Fruit fly (Drosophila melanogaster) whole organism, embryonic: ENCODE results near the gene Ufd4.
A peak's percentile ranks its signal among the peaks of the same experiment; 100 is the strongest.

Experiments
- Asciz ChIP-seq: fragments of 200-800 bp; sonication (Bioruptor generic); optimal IDR thresholded peaks from 2 replicates; lab custom pipeline; 2017; ENCODE audit warnings: missing biosample characterization, mild to moderate bottlenecking, missing genetic modification characterization, missing genetic modification reagents
- Atf-2 ChIP-seq: fragments of 200-800 bp; sonication (Bioruptor generic); optimal IDR thresholded peaks from 2 replicates; lab custom pipeline; 2016; ENCODE audit warnings: missing biosample characterization, missing genetic modification characterization
- CG10209 ChIP-seq: fragments of 200-800 bp; sonication (Bioruptor generic); optimal IDR thresholded peaks from 3 replicates; lab custom pipeline; 2017; ENCODE audit warnings: missing biosample characterization, mild to moderate bottlenecking, missing genetic modification characterization, missing genetic modification reagents
- CG11504 ChIP-seq: fragments of 200-800 bp; sonication (Bioruptor generic); optimal IDR thresholded peaks from 3 replicates; lab custom pipeline; 2019; ENCODE audit warnings: missing biosample characterization, mild to moderate bottlenecking, missing genetic modification characterization, moderate library complexity
- CG13296 ChIP-seq: fragments of 200-800 bp; sonication (Bioruptor generic); optimal IDR thresholded peaks from 3 replicates; lab custom pipeline; 2018; ENCODE audit warnings: missing biosample characterization, mild to moderate bottlenecking, missing genetic modification characterization
- CG13775 ChIP-seq: fragments of 200-800 bp; sonication (Bioruptor generic); optimal IDR thresholded peaks from 3 replicates; lab custom pipeline; 2017; ENCODE audit warnings: missing biosample characterization, mild to moderate bottlenecking, missing genetic modification characterization
- CG14667 ChIP-seq: fragments of 200-800 bp; sonication (Bioruptor generic); IDR thresholded peaks from 2 replicates; pipeline ENCODE4 v1.3.6; 2022; ENCODE audit warnings: missing biosample characterization, missing genetic modification characterization
- CG14860 ChIP-seq: fragments of 200-800 bp; sonication (Bioruptor generic); IDR thresholded peaks from 3 replicates; pipeline ENCODE4 v1.3.6; 2022; ENCODE audit warnings: missing biosample characterization, missing genetic modification characterization; ENCODE audit not compliant: partially characterized antibody
- CG15011 ChIP-seq: fragments of 200-800 bp; sonication (Bioruptor generic); optimal IDR thresholded peaks from 3 replicates; lab custom pipeline; 2018; ENCODE audit warnings: missing biosample characterization, mild to moderate bottlenecking, missing genetic modification characterization
- CG15479 ChIP-seq: fragments of 200-800 bp; sonication (Bioruptor generic); optimal IDR thresholded peaks from 3 replicates; lab custom pipeline; 2019; ENCODE audit warnings: missing biosample characterization, mild to moderate bottlenecking, missing genetic modification characterization, moderate library complexity
- CG1603 ChIP-seq: fragments of 200-800 bp; sonication (Bioruptor generic); optimal IDR thresholded peaks from 2 replicates; lab custom pipeline; 2019; ENCODE audit warnings: missing biosample characterization, mild to moderate bottlenecking, missing genetic modification characterization, moderate library complexity
- CG2712 ChIP-seq: fragments of 200-800 bp; optimal IDR thresholded peaks from 3 replicates; lab custom pipeline; 2019; ENCODE audit warnings: missing biosample characterization, mild to moderate bottlenecking, missing genetic modification characterization, moderate library complexity
- CG3281 ChIP-seq: fragments of 200-800 bp; sonication (Bioruptor generic); optimal IDR thresholded peaks from 3 replicates; lab custom pipeline; 2017; ENCODE audit warnings: missing biosample characterization, mild to moderate bottlenecking, missing genetic modification characterization
- CG7271 ChIP-seq: fragments of 200-800 bp; sonication (Bioruptor generic); optimal IDR thresholded peaks from 2 replicates; lab custom pipeline; 2018; ENCODE audit warnings: missing biosample characterization, mild to moderate bottlenecking, missing genetic modification characterization, moderate library complexity
- CG7556 ChIP-seq: fragments of 200-800 bp; sonication (Bioruptor generic); optimal IDR thresholded peaks from 2 replicates; lab custom pipeline; 2017; ENCODE audit warnings: missing biosample characterization, mild to moderate bottlenecking, missing genetic modification characterization
- CG7987 ChIP-seq: fragments of 200-800 bp; sonication (Bioruptor generic); optimal IDR thresholded peaks from 2 replicates; lab custom pipeline; 2018; ENCODE audit warnings: missing biosample characterization, mild to moderate bottlenecking, missing genetic modification characterization, moderate library complexity
- CG8089 ChIP-seq: fragments of 200-800 bp; sonication (Bioruptor generic); optimal IDR thresholded peaks from 3 replicates; lab custom pipeline; 2016; ENCODE audit warnings: missing biosample characterization, missing genetic modification characterization
- D19A ChIP-seq: fragments of 200-800 bp; optimal IDR thresholded peaks from 3 replicates; lab custom pipeline; 2019; ENCODE audit warnings: missing biosample characterization, mild to moderate bottlenecking, missing genetic modification characterization, moderate library complexity
- D19B ChIP-seq: fragments of 200-800 bp; sonication (Bioruptor generic); optimal IDR thresholded peaks from 2 replicates; lab custom pipeline; 2017; ENCODE audit warnings: missing biosample characterization, mild to moderate bottlenecking, missing genetic modification characterization
- Deaf1 ChIP-seq: fragments of 200-800 bp; optimal IDR thresholded peaks from 3 replicates; lab custom pipeline; 2019; ENCODE audit warnings: missing biosample characterization, mild to moderate bottlenecking, missing genetic modification characterization, moderate library complexity
- Dp ChIP-seq: fragments of 200-800 bp; sonication (Bioruptor generic); optimal IDR thresholded peaks from 2 replicates; lab custom pipeline; 2018; ENCODE audit warnings: missing biosample characterization, mild to moderate bottlenecking, missing genetic modification characterization, moderate library complexity
- E2f2 ChIP-seq: fragments of 200-800 bp; sonication (Bioruptor generic); IDR thresholded peaks from 2 replicates; pipeline ENCODE4 v1.3.6; 2022; ENCODE audit warnings: missing biosample characterization, missing genetic modification characterization
- Eip74EF ChIP-seq, 2 experiments: fragments of 200-800 bp in 1 of 2; fragments of >200 bp in 1 of 2; sonication (Bioruptor generic) in 1 of 2; optimal IDR thresholded peaks; 2 replicates each; lab custom pipeline; 2017 to 2019; ENCODE audit warnings: missing biosample characterization in 2 of 2, missing genetic modification characterization in 2 of 2, mild to moderate bottlenecking in 1 of 2, moderate library complexity in 1 of 2
- Fer1 ChIP-seq: fragments of 200-800 bp; sonication (Bioruptor generic); optimal IDR thresholded peaks from 2 replicates; lab custom pipeline; 2017; ENCODE audit warnings: missing biosample characterization, mild to moderate bottlenecking, missing genetic modification characterization
- Fer2 ChIP-seq: fragments of 200-800 bp; sonication (Bioruptor generic); optimal IDR thresholded peaks from 2 replicates; lab custom pipeline; 2018; ENCODE audit warnings: missing biosample characterization, mild to moderate bottlenecking, missing genetic modification characterization, moderate library complexity
- HLH4C ChIP-seq: fragments of 200-800 bp; sonication (Bioruptor generic); IDR thresholded peaks from 3 replicates; pipeline ENCODE4 v1.3.6; 2022; ENCODE audit warnings: missing biosample characterization, missing genetic modification characterization; ENCODE audit not compliant: partially characterized antibody
- Hmx ChIP-seq: fragments of 200-800 bp; sonication (Bioruptor generic); optimal IDR thresholded peaks from 2 replicates; lab custom pipeline; 2016; ENCODE audit warnings: missing biosample characterization, missing genetic modification characterization
- Kr ChIP-seq: fragments of 200-800 bp; sonication (Bioruptor generic); optimal IDR thresholded peaks from 2 replicates; lab custom pipeline; 2017; ENCODE audit warnings: missing biosample characterization, mild to moderate bottlenecking, missing genetic modification characterization
- Lhr ChIP-seq: fragments of 200-800 bp; sonication (Bioruptor generic); optimal IDR thresholded peaks from 3 replicates; lab custom pipeline; 2017; ENCODE audit warnings: mild to moderate bottlenecking, missing biosample characterization, missing genetic modification reagents, missing genetic modification characterization
- MBD-R2 ChIP-seq: fragments of 200-800 bp; sonication (Bioruptor generic); IDR thresholded peaks from 2 replicates; pipeline ENCODE4 v1.3.6; 2022; ENCODE audit warnings: missing biosample characterization, missing genetic modification characterization
- Med ChIP-seq: fragments of 200-800 bp; sonication (Bioruptor generic); peaks from one replicate; lab custom pipeline; 2016; ENCODE audit warnings: missing biosample characterization, missing genetic modification characterization, mild to moderate bottlenecking, inconsistent platforms, moderate library complexity
- Meics ChIP-seq: fragments of 200-800 bp; sonication (Bioruptor generic); optimal IDR thresholded peaks from 2 replicates; lab custom pipeline; 2017; ENCODE audit warnings: missing biosample characterization, mild to moderate bottlenecking, missing genetic modification characterization
- Pdp1 ChIP-seq, 2 experiments: fragments of 200-800 bp; sonication (Bioruptor generic); optimal IDR thresholded peaks; 3 replicates each; lab custom pipeline; 2016; ENCODE audit warnings: missing biosample characterization in 2 of 2, missing genetic modification characterization in 2 of 2, mild to moderate bottlenecking in 1 of 2, moderate library complexity in 1 of 2
- ac ChIP-seq: fragments of 200-800 bp; sonication (Bioruptor generic); optimal IDR thresholded peaks from 3 replicates; lab custom pipeline; 2017; ENCODE audit warnings: missing biosample characterization, mild to moderate bottlenecking, missing genetic modification characterization
- bbx ChIP-seq: fragments of 200-800 bp; sonication (Bioruptor generic); IDR thresholded peaks from 2 replicates; pipeline ENCODE4 v1.3.6; 2022; ENCODE audit warnings: missing biosample characterization, missing genetic modification characterization; ENCODE audit not compliant: partially characterized antibody
- cato ChIP-seq: fragments of 200-800 bp; sonication (Bioruptor generic); optimal IDR thresholded peaks from 2 replicates; lab custom pipeline; 2016; ENCODE audit warnings: missing biosample characterization, missing genetic modification characterization, borderline replicate concordance
- dmrt99B ChIP-seq: fragments of 200-800 bp; sonication (Bioruptor generic); optimal IDR thresholded peaks from 2 replicates; lab custom pipeline; 2018; ENCODE audit warnings: missing biosample characterization, mild to moderate bottlenecking, missing genetic modification characterization, moderate library complexity
- exex ChIP-seq: fragments of 200-800 bp; sonication (Bioruptor generic); optimal IDR thresholded peaks from 4 replicates; lab custom pipeline; 2018; ENCODE audit warnings: missing biosample characterization, mild to moderate bottlenecking, missing genetic modification characterization, moderate library complexity
- gsb ChIP-seq: fragments of 200-800 bp; sonication (Bioruptor generic); IDR thresholded peaks from 2 replicates; pipeline ENCODE4 v1.3.6; 2022; ENCODE audit warnings: missing biosample characterization, missing genetic modification characterization
- jumu ChIP-seq: fragments of 200-800 bp; sonication (Bioruptor generic); optimal IDR thresholded peaks from 3 replicates; lab custom pipeline; 2016; ENCODE audit warnings: missing biosample characterization, missing genetic modification characterization
- lab ChIP-seq: fragments of 200-800 bp; sonication (Bioruptor generic); optimal IDR thresholded peaks from 3 replicates; lab custom pipeline; 2017; ENCODE audit warnings: missing biosample characterization, missing genetic modification characterization, mild to moderate bottlenecking, moderate library complexity, missing genetic modification reagents
- onecut ChIP-seq: fragments of 200-800 bp; sonication (Bioruptor generic); IDR thresholded peaks from 2 replicates; pipeline ENCODE4 v1.3.6; 2022; ENCODE audit warnings: missing biosample characterization, missing genetic modification characterization
- salm ChIP-seq: fragments of 200-800 bp; sonication (Bioruptor generic); optimal IDR thresholded peaks from 2 replicates; lab custom pipeline; 2018; ENCODE audit warnings: missing biosample characterization, mild to moderate bottlenecking, missing genetic modification characterization
- scrt ChIP-seq: fragments of 200-800 bp; sonication (Bioruptor generic); optimal IDR thresholded peaks from 2 replicates; lab custom pipeline; 2018; ENCODE audit warnings: missing biosample characterization, mild to moderate bottlenecking, missing genetic modification characterization, moderate library complexity
- sim ChIP-seq: fragments of 200-800 bp; sonication (Bioruptor generic); IDR thresholded peaks from 2 replicates; pipeline ENCODE4 v1.3.6; 2022; ENCODE audit warnings: missing biosample characterization, missing genetic modification characterization
- stwl ChIP-seq: fragments of 200-800 bp; sonication (Bioruptor generic); optimal IDR thresholded peaks from 3 replicates; lab custom pipeline; 2018; ENCODE audit warnings: missing biosample characterization, mild to moderate bottlenecking, missing genetic modification characterization, moderate library complexity
- zen ChIP-seq: fragments of 200-800 bp; sonication (Bioruptor generic); optimal IDR thresholded peaks from 3 replicates; lab custom pipeline; 2018; ENCODE audit warnings: missing biosample characterization, mild to moderate bottlenecking, missing genetic modification characterization, moderate library complexity
- zen2 ChIP-seq: fragments of 200-800 bp; sonication (Bioruptor generic); IDR thresholded peaks from 3 replicates; pipeline ENCODE4 v1.3.6; 2022; ENCODE audit warnings: missing biosample characterization, missing genetic modification characterization; ENCODE audit not compliant: partially characterized antibody

Ufd4 gene

dm6 chr2L:10237725-10238446 lies 54.3 kb downstream of the Ufd4 start, which contains the start of gene mthl15 (continued):
- TF ChIP-seq CG11504 (tag; lab: Kevin White, UChicago) = no peak
- peak; percentile 72 for TF ChIP-seq Deaf1 (tag; lab: Kevin White, UChicago)
- TF ChIP-seq salm (tag; lab: Kevin White, UChicago) = peak; percentile 29
- TF ChIP-seq Hmx (GFP tag; lab: Kevin White, UChicago) = no peak
- TF ChIP-seq stwl (tag; lab: Kevin White, UChicago) = no peak
- no peak for TF ChIP-seq D19B (GFP tag; lab: Kevin White, UChicago)
- TF ChIP-seq CG3281 (GFP tag; lab: Kevin White, UChicago) = peak; percentile 1
- no peak for TF ChIP-seq Fer2 (tag; lab: Kevin White, UChicago)
- no peak for TF ChIP-seq CG13296 (GFP tag; lab: Kevin White, UChicago)
- no peak for TF ChIP-seq Dp (GFP tag; lab: Kevin White, UChicago)
- peak; percentile 69 for TF ChIP-seq CG15479 (GFP tag; lab: Kevin White, UChicago)
- no peak for TF ChIP-seq dmrt99B
- TF ChIP-seq jumu = no peak
- peak; percentile 63 for TF ChIP-seq CG1603 (tag; lab: Kevin White, UChicago)
- no peak for TF ChIP-seq sim
- no peak for TF ChIP-seq CG10209 (GFP tag; lab: Kevin White, UChicago)
- peak; percentile 21; the same call in 1 of the 2 replicates for TF ChIP-seq E2f2 (GFP tag; lab: Robert Waterston, UW)
- TF ChIP-seq scrt (GFP tag; lab: Kevin White, UChicago) = no peak
- no peak for TF ChIP-seq gsb
- TF ChIP-seq Med (GFP tag; lab: Kevin White, UChicago) = peak; percentile 73
- TF ChIP-seq bbx (GFP tag; lab: Robert Waterston, UW) = no peak
- TF ChIP-seq ac = peak; percentile 30
- peak; percentile 32 for TF ChIP-seq zen (tag; lab: Kevin White, UChicago)
- TF ChIP-seq Pdp1 (GFP tag; optimal IDR thresholded peaks at IDR 0.05; lab: Kevin White, UChicago) = peak in 1 of 2 experiments; percentile 75
- no peak for TF ChIP-seq CG8089 (GFP tag; lab: Kevin White, UChicago)
- TF ChIP-seq CG7556 (GFP tag; lab: Kevin White, UChicago) = no peak
- no peak for TF ChIP-seq lab (GFP tag; lab: Kevin White, UChicago)
- TF ChIP-seq onecut (GFP tag; lab: Robert Waterston, UW) = no peak
- no peak for TF ChIP-seq CG2712 (tag; lab: Kevin White, UChicago)
- TF ChIP-seq zen2 (GFP tag; lab: Robert Waterston, UW) = no peak
- no peak for TF ChIP-seq CG14667 (GFP tag; lab: Robert Waterston, UW)
- TF ChIP-seq Atf-2 (GFP tag; lab: Kevin White, UChicago) = no peak
- no peak for TF ChIP-seq MBD-R2 (GFP tag; lab: Robert Waterston, UW)
- no peak for TF ChIP-seq CG13775
- TF ChIP-seq Lhr = no peak
- peak; percentile 5 for TF ChIP-seq Asciz (GFP tag; lab: Kevin White, UChicago)
- no peak for TF ChIP-seq Eip74EF (GFP tag; optimal IDR thresholded peaks at IDR 0.05; lab: Kevin White, UChicago)
- TF ChIP-seq Fer1 (GFP tag; lab: Kevin White, UChicago) = peak; percentile 19
- TF ChIP-seq CG7271 (tag; lab: Kevin White, UChicago) = no peak
- TF ChIP-seq Meics (GFP tag; lab: Kevin White, UChicago) = peak; percentile 87
- TF ChIP-seq cato (GFP tag; lab: Kevin White, UChicago) = no peak
- TF ChIP-seq CG7987 (GFP tag; lab: Kevin White, UChicago) = peak; percentile 33
- no peak for TF ChIP-seq CG15011
- 0 out of 3 replicates have a peak, but pooled peaks have one; percentile 39 for TF ChIP-seq HLH4C (GFP tag; lab: Robert Waterston, UW)
- TF ChIP-seq CG14860 (GFP tag; lab: Robert Waterston, UW) = no peak
- peak; percentile 95 for TF ChIP-seq exex (tag; lab: Kevin White, UChicago)
- TF ChIP-seq Kr = peak; percentile 0
- TF ChIP-seq D19A (tag; lab: Kevin White, UChicago) = no peak
